Fruit fly (Drosophila melanogaster) whole organism, embryonic: ENCODE results near the gene CG11892.
A peak's percentile ranks its signal among the peaks of the same experiment; 100 is the strongest.

Source experiments
- CG10147 ChIP-seq: fragments of 200-800 bp; sonication (Bioruptor generic); optimal IDR thresholded peaks from 2 replicates; lab custom pipeline; 2019; ENCODE audit warnings: missing biosample characterization, mild to moderate bottlenecking, missing genetic modification characterization, moderate library complexity
- CG12071 ChIP-seq: fragments of 200-800 bp; sonication (Bioruptor generic); optimal IDR thresholded peaks from 3 replicates; lab custom pipeline; 2018; ENCODE audit warnings: missing biosample characterization, mild to moderate bottlenecking, missing genetic modification characterization
- CG12942 ChIP-seq: fragments of 200-800 bp; sonication (Bioruptor generic); optimal IDR thresholded peaks from 3 replicates; lab custom pipeline; 2016; ENCODE audit warnings: missing biosample characterization, missing genetic modification characterization
- CG13287 ChIP-seq: fragments of 200-800 bp; sonication (Bioruptor generic); IDR thresholded peaks from 2 replicates; pipeline ENCODE4 v1.3.6; 2022; ENCODE audit warnings: missing biosample characterization, missing genetic modification characterization; ENCODE audit not compliant: partially characterized antibody
- CG13296 ChIP-seq: fragments of 200-800 bp; sonication (Bioruptor generic); optimal IDR thresholded peaks from 3 replicates; lab custom pipeline; 2018; ENCODE audit warnings: missing biosample characterization, mild to moderate bottlenecking, missing genetic modification characterization
- CG13894 ChIP-seq: fragments of 200-800 bp; sonication (Bioruptor generic); optimal IDR thresholded peaks from 3 replicates; lab custom pipeline; 2018; ENCODE audit warnings: missing biosample characterization, mild to moderate bottlenecking, missing genetic modification characterization, moderate library complexity
- CG14441 ChIP-seq: fragments of 200-800 bp; sonication (Bioruptor generic); IDR thresholded peaks from 2 replicates; pipeline ENCODE4 v1.3.6; 2022; ENCODE audit warnings: missing biosample characterization, missing genetic modification characterization
- CG15514 ChIP-seq: fragments of 200-800 bp; sonication (Bioruptor generic); optimal IDR thresholded peaks from 3 replicates; lab custom pipeline; 2017; ENCODE audit warnings: missing biosample characterization, missing genetic modification characterization, mild to moderate bottlenecking, moderate library complexity, missing genetic modification reagents
- CG16779 ChIP-seq: fragments of 200-800 bp; sonication (Bioruptor generic); IDR thresholded peaks from 2 replicates; pipeline ENCODE4 v1.3.6; 2022; ENCODE audit warnings: missing biosample characterization, missing genetic modification characterization
- CG17186 ChIP-seq: fragments of 200-800 bp; sonication (Bioruptor generic); optimal IDR thresholded peaks from 3 replicates; lab custom pipeline; 2017; ENCODE audit warnings: missing biosample characterization, missing genetic modification reagents, missing genetic modification characterization
- CG17328 ChIP-seq: fragments of 200-800 bp; sonication (Bioruptor generic); IDR thresholded peaks from 2 replicates; pipeline ENCODE4 v1.3.6; 2022; ENCODE audit warnings: missing biosample characterization, missing genetic modification characterization
- CG2678 ChIP-seq: fragments of 200-800 bp; sonication (Bioruptor generic); optimal IDR thresholded peaks from 3 replicates; lab custom pipeline; 2019; ENCODE audit warnings: missing biosample characterization, mild to moderate bottlenecking, missing genetic modification characterization, moderate library complexity
- CG31388 ChIP-seq: fragments of 200-800 bp; sonication (Bioruptor generic); optimal IDR thresholded peaks from 2 replicates; lab custom pipeline; 2016; ENCODE audit warnings: missing biosample characterization, missing genetic modification characterization
- CG3163 ChIP-seq: fragments of 200-800 bp; sonication (Bioruptor generic); optimal IDR thresholded peaks from 3 replicates; lab custom pipeline; 2016; ENCODE audit warnings: missing biosample characterization, missing genetic modification characterization
- CG32532 ChIP-seq: fragments of 200-800 bp; sonication (Bioruptor generic); IDR thresholded peaks from 2 replicates; pipeline ENCODE4 v1.3.6; 2022; ENCODE audit warnings: missing biosample characterization, missing genetic modification characterization
- CG3281 ChIP-seq: fragments of 200-800 bp; sonication (Bioruptor generic); optimal IDR thresholded peaks from 3 replicates; lab custom pipeline; 2017; ENCODE audit warnings: missing biosample characterization, mild to moderate bottlenecking, missing genetic modification characterization
- CG34376 ChIP-seq: fragments of 200-800 bp; sonication (Bioruptor generic); optimal IDR thresholded peaks from 2 replicates; lab custom pipeline; 2018; ENCODE audit warnings: missing biosample characterization, mild to moderate bottlenecking, missing genetic modification characterization
- CG43689 ChIP-seq: fragments of 200-800 bp; sonication (Bioruptor generic); IDR thresholded peaks from 2 replicates; pipeline ENCODE4 v1.3.6; 2022; ENCODE audit warnings: missing biosample characterization, missing genetic modification characterization
- CG6654 ChIP-seq: fragments of 200-800 bp; sonication (Bioruptor generic); optimal IDR thresholded peaks from 2 replicates; lab custom pipeline; 2017; ENCODE audit warnings: missing biosample characterization, mild to moderate bottlenecking, missing genetic modification characterization
- CG8089 ChIP-seq: fragments of 200-800 bp; sonication (Bioruptor generic); optimal IDR thresholded peaks from 3 replicates; lab custom pipeline; 2016; ENCODE audit warnings: missing biosample characterization, missing genetic modification characterization
- CG8290 ChIP-seq, 3 experiments: fragments of 200-800 bp; sonication (Bioruptor generic); optimal IDR thresholded peaks; 2 replicates each; lab custom pipeline; 2016 to 2019; ENCODE audit warnings: missing biosample characterization in 3 of 3, missing genetic modification characterization in 3 of 3, mild to moderate bottlenecking in 2 of 3, moderate library complexity in 1 of 3
- CTCF ChIP-seq: fragments of 200-800 bp; sonication (Bioruptor generic); optimal IDR thresholded peaks from 2 replicates; lab custom pipeline; 2017; ENCODE audit warnings: missing biosample characterization, mild to moderate bottlenecking, missing genetic modification characterization, moderate library complexity
- Camta ChIP-seq: fragments of 200-800 bp; sonication (Bioruptor generic); optimal IDR thresholded peaks from 2 replicates; lab custom pipeline; 2016; ENCODE audit warnings: missing biosample characterization, missing genetic modification characterization
- CrebB ChIP-seq: fragments of 200-800 bp; sonication (Bioruptor generic); optimal IDR thresholded peaks from 3 replicates; lab custom pipeline; 2018; ENCODE audit warnings: missing biosample characterization, mild to moderate bottlenecking, missing genetic modification characterization
- D19B ChIP-seq: fragments of 200-800 bp; sonication (Bioruptor generic); optimal IDR thresholded peaks from 2 replicates; lab custom pipeline; 2017; ENCODE audit warnings: missing biosample characterization, mild to moderate bottlenecking, missing genetic modification characterization
- Dfd ChIP-seq, 2 experiments: fragments of >200 bp; optimal IDR thresholded peaks; 2 replicates each; lab custom pipeline; 2017; ENCODE audit warnings: missing biosample characterization in 2 of 2, missing genetic modification characterization in 2 of 2
- Eip74EF ChIP-seq, 2 experiments: fragments of 200-800 bp in 1 of 2; fragments of >200 bp in 1 of 2; sonication (Bioruptor generic) in 1 of 2; optimal IDR thresholded peaks; 2 replicates each; lab custom pipeline; 2017 to 2019; ENCODE audit warnings: missing biosample characterization in 2 of 2, missing genetic modification characterization in 2 of 2, mild to moderate bottlenecking in 1 of 2, moderate library complexity in 1 of 2
- HmgD ChIP-seq: fragments of 200-800 bp; sonication (Bioruptor generic); optimal IDR thresholded peaks from 3 replicates; lab custom pipeline; 2016; ENCODE audit warnings: missing biosample characterization, missing genetic modification characterization
- Hmx ChIP-seq: fragments of 200-800 bp; sonication (Bioruptor generic); optimal IDR thresholded peaks from 2 replicates; lab custom pipeline; 2016; ENCODE audit warnings: missing biosample characterization, missing genetic modification characterization
- NK7.1 ChIP-seq: fragments of 200-800 bp; sonication (Bioruptor generic); optimal IDR thresholded peaks from 3 replicates; lab custom pipeline; 2016; ENCODE audit warnings: missing biosample characterization, missing genetic modification characterization
- PHDP ChIP-seq: fragments of 200-800 bp; sonication (Bioruptor generic); optimal IDR thresholded peaks from 3 replicates; lab custom pipeline; 2018; ENCODE audit warnings: missing biosample characterization, mild to moderate bottlenecking, missing genetic modification characterization, moderate library complexity
- Pdp1 ChIP-seq, 2 experiments: fragments of 200-800 bp; sonication (Bioruptor generic); optimal IDR thresholded peaks; 3 replicates each; lab custom pipeline; 2016; ENCODE audit warnings: missing biosample characterization in 2 of 2, missing genetic modification characterization in 2 of 2, mild to moderate bottlenecking in 1 of 2, moderate library complexity in 1 of 2
- Ssrp ChIP-seq: fragments of 200-800 bp; sonication (Bioruptor generic); optimal IDR thresholded peaks from 2 replicates; lab custom pipeline; 2018; ENCODE audit warnings: missing biosample characterization, mild to moderate bottlenecking, missing genetic modification characterization, moderate library complexity
- Trl ChIP-seq, 3 experiments: fragments of >200 bp in 2 of 3; fragments of 200-800 bp in 1 of 3; sonication (Bioruptor generic) in 1 of 3; optimal IDR thresholded peaks; 2 replicates in 1 of 3; 3 replicates in 2 of 3; lab custom pipeline; 2016 to 2017; ENCODE audit warnings: missing biosample characterization in 1 of 3, missing genetic modification characterization in 1 of 3
- ac ChIP-seq: fragments of 200-800 bp; sonication (Bioruptor generic); optimal IDR thresholded peaks from 3 replicates; lab custom pipeline; 2017; ENCODE audit warnings: missing biosample characterization, mild to moderate bottlenecking, missing genetic modification characterization
- bbx ChIP-seq: fragments of 200-800 bp; sonication (Bioruptor generic); IDR thresholded peaks from 2 replicates; pipeline ENCODE4 v1.3.6; 2022; ENCODE audit warnings: missing biosample characterization, missing genetic modification characterization; ENCODE audit not compliant: partially characterized antibody
- chinmo ChIP-seq: fragments of 200-800 bp; sonication (Bioruptor generic); IDR thresholded peaks from 4 replicates; pipeline ENCODE4 v1.3.6; 2022; ENCODE audit warnings: missing biosample characterization, missing genetic modification characterization; ENCODE audit not compliant: partially characterized antibody
- dan ChIP-seq: fragments of 200-800 bp; sonication (Bioruptor generic); IDR thresholded peaks from 2 replicates; pipeline ENCODE4 v1.3.6; 2022; ENCODE audit warnings: missing biosample characterization, missing genetic modification characterization
- en ChIP-seq: fragments of 200-800 bp; sonication (Bioruptor generic); optimal IDR thresholded peaks from 2 replicates; lab custom pipeline; 2016; ENCODE audit warnings: missing biosample characterization, missing genetic modification characterization
- her ChIP-seq: fragments of 200-800 bp; sonication (Bioruptor generic); optimal IDR thresholded peaks from 2 replicates; lab custom pipeline; 2016; ENCODE audit warnings: missing biosample characterization, missing genetic modification characterization
- mirr ChIP-seq: fragments of 200-800 bp; sonication (Bioruptor generic); optimal IDR thresholded peaks from 3 replicates; lab custom pipeline; 2018; ENCODE audit warnings: missing biosample characterization, mild to moderate bottlenecking, missing genetic modification characterization
- nerfin-2 ChIP-seq: fragments of 200-800 bp; sonication (Bioruptor generic); IDR thresholded peaks from 2 replicates; pipeline ENCODE4 v1.3.6; 2022; ENCODE audit warnings: missing biosample characterization, missing genetic modification characterization; ENCODE audit not compliant: partially characterized antibody
- rib ChIP-seq: fragments of 200-800 bp; sonication (Bioruptor generic); IDR thresholded peaks from 2 replicates; pipeline ENCODE4 v1.3.6; 2022; ENCODE audit warnings: missing biosample characterization, missing genetic modification characterization
- sc ChIP-seq, 3 experiments: fragments of >200 bp in 2 of 3; fragments of 200-800 bp in 1 of 3; sonication (Bioruptor generic) in 1 of 3; optimal IDR thresholded peaks; 2 replicates in 2 of 3; 3 replicates in 1 of 3; lab custom pipeline; 2017; ENCODE audit warnings: mild to moderate bottlenecking in 1 of 3, missing biosample characterization in 1 of 3, missing genetic modification characterization in 1 of 3, missing genetic modification reagents in 1 of 3
- sug ChIP-seq: fragments of 200-800 bp; optimal IDR thresholded peaks from 2 replicates; lab custom pipeline; 2019; ENCODE audit warnings: missing biosample characterization, mild to moderate bottlenecking, missing genetic modification characterization, moderate library complexity
- zen2 ChIP-seq: fragments of 200-800 bp; sonication (Bioruptor generic); IDR thresholded peaks from 3 replicates; pipeline ENCODE4 v1.3.6; 2022; ENCODE audit warnings: missing biosample characterization, missing genetic modification characterization; ENCODE audit not compliant: partially characterized antibody
- zfh1 ChIP-seq: fragments of 200-800 bp; sonication (Bioruptor generic); IDR thresholded peaks from 3 replicates; pipeline ENCODE4 v1.3.6; 2022; ENCODE audit warnings: missing biosample characterization, missing genetic modification characterization

Gene CG11892

dm6 chr3R:25316016-25316415 is 34.7 kb downstream of the CG11892 start, which contains the start of gene CG10559 (continued):
- TF ChIP-seq CG8089 (no peak), CG43689 (GFP tag; lab: Robert Waterston, UW) (no peak), CG3163 (GFP tag; lab: Kevin White, UChicago) (peak; percentile 44), CG8290 (GFP tag; optimal IDR thresholded peaks at IDR 0.05; lab: Kevin White, UChicago) (no peak), CG8290 (tag; optimal IDR thresholded peaks at IDR 0.05; lab: Kevin White, UChicago) (peak in 1 of 2 experiments; percentile 13), CG6654 (no peak), PHDP (tag; lab: Kevin White, UChicago) (peak; percentile 1), zen2 (GFP tag; lab: Robert Waterston, UW) (no peak), CG12942 (GFP tag; lab: Kevin White, UChicago) (no peak), CTCF (GFP tag; lab: Kevin White, UChicago) (no peak), CG13287 (GFP tag; lab: Robert Waterston, UW) (no peak), Ssrp (tag; lab: Kevin White, UChicago) (no peak), Camta (GFP tag; lab: Kevin White, UChicago) (no peak), Trl (optimal IDR thresholded peaks at IDR 0.05; lab: Kevin White, UChicago) (peak in 1 of 2 experiments; percentile 18), Trl (GFP tag; optimal IDR thresholded peaks at IDR 0.05; lab: Kevin White, UChicago) (no peak), NK7.1 (no peak), CG10147 (no peak)

- TF ChIP-seq CG32532, result no peak
- no peak for TF ChIP-seq dan (GFP tag; lab: Robert Waterston, UW)
- no peak for TF ChIP-seq CG31388 (GFP tag; lab: Kevin White, UChicago)
- no peak for TF ChIP-seq zfh1 (GFP tag; lab: Robert Waterston, UW)
- TF ChIP-seq CG14441 (GFP tag; lab: Robert Waterston, UW), result no peak
- no peak for TF ChIP-seq CG17186 (GFP tag; lab: Kevin White, UChicago)
- no peak for TF ChIP-seq CG16779 (GFP tag; lab: Robert Waterston, UW)
- TF ChIP-seq HmgD, result no peak
- TF ChIP-seq bbx (GFP tag; lab: Robert Waterston, UW), result no peak
- no peak for TF ChIP-seq CrebB
- no peak for TF ChIP-seq CG15514 (GFP tag; lab: Kevin White, UChicago)
- TF ChIP-seq Dfd (GFP tag; optimal IDR thresholded peaks at IDR 0.05; lab: Kevin White, UChicago), result no peak
- no peak for TF ChIP-seq sc (optimal IDR thresholded peaks at IDR 0.05; lab: Kevin White, UChicago)
- TF ChIP-seq sc (GFP tag; optimal IDR thresholded peaks at IDR 0.05; lab: Kevin White, UChicago), result no peak
- TF ChIP-seq en (GFP tag; lab: Kevin White, UChicago), result no peak
- TF ChIP-seq chinmo (GFP tag; lab: Robert Waterston, UW), result no peak
- TF ChIP-seq Hmx (GFP tag; lab: Kevin White, UChicago), result no peak
- TF ChIP-seq her, result no peak
- no peak for TF ChIP-seq nerfin-2 (GFP tag; lab: Robert Waterston, UW)
- TF ChIP-seq, all 482 proteins: peak for 0
Measured at dm6 chr3R:25318011-25318410, 36.7 kb downstream of the CG11892 start, which contains the start of gene CG10553. TSS of gene CG10553 (minus strand) at chr3R:25318111.

dm6 chr3R:25320051-25320705 is 38.8 kb downstream of the CG11892 start, which contains the start of gene CG10560:
TSS of gene CG10560 (minus strand) at chr3R:25320101.
- TF ChIP-seq CG3281 (GFP tag; lab: Kevin White, UChicago) (peak; percentile 1), Pdp1 (GFP tag; optimal IDR thresholded peaks at IDR 0.05; lab: Kevin White, UChicago) (peak in 1 of 2 experiments; percentile 54), CG13296 (GFP tag; lab: Kevin White, UChicago) (peak; percentile 46), Ssrp (tag; lab: Kevin White, UChicago) (no peak), D19B (peak; percentile 86), CG2678 (tag; lab: Kevin White, UChicago) (peak; percentile 43), CG34376 (peak; percentile 3), rib (GFP tag; lab: Robert Waterston, UW) (no peak), sug (tag; lab: Kevin White, UChicago) (peak; percentile 69), CG13894 (tag; lab: Kevin White, UChicago) (peak; percentile 67), CG12071 (peak; percentile 20), ac (GFP tag; lab: Kevin White, UChicago) (no peak), mirr (GFP tag; lab: Kevin White, UChicago) (peak; percentile 30), CG17328 (GFP tag; lab: Robert Waterston, UW) (no peak), Eip74EF (GFP tag; optimal IDR thresholded peaks at IDR 0.05; lab: Kevin White, UChicago) (peak in 1 of 2 experiments; percentile 7)
